Worm (Caenorhabditis elegans): ENCODE results near the gene cyk-4.

- TF ChIP-seq him-1 (tag; optimal IDR thresholded peaks at IDR 0.05) (no peak), W03F9.2 (tag; optimal IDR thresholded peaks at IDR 0.05) (no peak), dao-5 (tag; optimal IDR thresholded peaks at IDR 0.05) (no peak)
Observed at ce11 chrIII:13721066-13721465, 50.0 kb downstream of the cyk-4 start.

Measured in whole organism, L4/young adult.